Fruit fly (Drosophila melanogaster): ENCODE results near the gene CG5122.

Gene CG5122

DNA sequence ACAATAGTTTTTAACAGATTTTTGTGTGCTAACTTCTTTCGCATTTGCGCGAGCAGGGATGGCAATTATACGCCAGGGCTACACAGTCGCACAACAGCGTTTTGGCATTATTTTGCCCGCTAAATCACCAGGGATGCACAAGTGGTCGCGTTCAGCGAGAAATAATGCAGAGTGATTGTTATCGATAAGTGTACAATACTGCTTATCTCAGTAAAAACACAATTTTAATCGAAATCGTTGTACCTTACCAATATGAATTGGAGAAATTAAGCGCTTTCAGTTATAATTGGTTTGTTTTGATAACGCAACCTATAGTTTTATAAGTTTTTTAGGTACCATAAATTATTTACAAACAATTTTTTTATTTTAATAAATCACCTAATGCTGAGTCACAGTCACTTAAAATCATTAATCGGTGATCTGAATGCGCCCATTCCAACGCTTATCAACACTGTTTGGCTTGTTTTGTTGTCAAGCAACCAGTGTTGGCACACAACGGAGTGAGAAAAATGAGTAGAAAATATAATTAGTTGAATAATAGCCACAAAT, 46.4 kb downstream of the CG5122 start, which contains the start of the genes Sfmbt and CG5439 (continued):
- TF ChIP-seq CG11093 (GFP tag; IDR thresholded peaks at IDR 0.05) (peak; percentile 43; the same call in 1 of the 3 replicates), CG11456 (GFP tag; IDR thresholded peaks at IDR 0.05) (peak; percentile 81), Taf1 (GFP tag; IDR thresholded peaks at IDR 0.05) (no peak; the same call in 1 of the 2 replicates), Sox102F (GFP tag; optimal IDR thresholded peaks at IDR 0.05) (no peak), CG31224 (GFP tag; IDR thresholded peaks at IDR 0.05) (peak; percentile 40; the same call in 1 of the 2 replicates), CG32532 (GFP tag; IDR thresholded peaks at IDR 0.05) (peak; percentile 77), Oaz (GFP tag; IDR thresholded peaks at IDR 0.05) (peak; percentile 9; the same call in 1 of the 2 replicates), CG16815 (GFP tag; optimal IDR thresholded peaks at IDR 0.05) (peak; percentile 69), CG13894 (tag; optimal IDR thresholded peaks at IDR 0.05) (no peak), sob (GFP tag; IDR thresholded peaks at IDR 0.05) (peak; percentile 81), Mad (GFP tag; optimal IDR thresholded peaks at IDR 0.05) (peak; percentile 44), BEAF-32 (GFP tag; optimal IDR thresholded peaks at IDR 0.05) (peak; percentile 72), CG9932 (GFP tag; IDR thresholded peaks at IDR 0.05) (peak; percentile 90), pb (GFP tag; optimal IDR thresholded peaks at IDR 0.05) (peak; percentile 60), CG6689 (GFP tag; IDR thresholded peaks at IDR 0.05) (peak; percentile 66), Poxn (GFP tag; IDR thresholded peaks at IDR 0.05) (no peak; the same call in 1 of the 2 replicates), CG10321 (GFP tag; IDR thresholded peaks at IDR 0.05) (no peak), CG17361 (GFP tag; IDR thresholded peaks at IDR 0.05) (no peak; the same call in 1 of the 3 replicates), psq (GFP tag; optimal IDR thresholded peaks at IDR 0.05) (peak; percentile 76), lilli (GFP tag; optimal IDR thresholded peaks at IDR 0.05) (peak; percentile 91), CG12744 (GFP tag; optimal IDR thresholded peaks at IDR 0.05) (peak; percentile 50), CG17186 (GFP tag; optimal IDR thresholded peaks at IDR 0.05) (peak; percentile 90), CG15011 (GFP tag; optimal IDR thresholded peaks at IDR 0.05) (no peak), Sin3A (optimal IDR thresholded peaks at IDR 0.05) (peak; percentile 96), CG5180 (GFP tag; optimal IDR thresholded peaks at IDR 0.05) (no peak), CG8359 (GFP tag; optimal IDR thresholded peaks at IDR 0.05; ENCODE audit: borderline replicate concordance) (no peak), CG2875 (GFP tag; optimal IDR thresholded peaks at IDR 0.05) (no peak), her (GFP tag; optimal IDR thresholded peaks at IDR 0.05) (peak; percentile 70), Optix (GFP tag; IDR thresholded peaks at IDR 0.05) (0 out of 3 replicates have a peak, but pooled peaks have one; percentile 26), CG18764 (GFP tag; optimal IDR thresholded peaks at IDR 0.05) (peak; percentile 46), Bdp1 (GFP tag; optimal IDR thresholded peaks at IDR 0.05) (peak; percentile 67), CG3847 (GFP tag; IDR thresholded peaks at IDR 0.05) (peak; percentile 81), ash1 (GFP tag; optimal IDR thresholded peaks at IDR 0.05) (no peak), usp (GFP tag; optimal IDR thresholded peaks at IDR 0.05) (no peak), Spps (tag; optimal IDR thresholded peaks at IDR 0.05) (peak; percentile 22), rib (GFP tag; IDR thresholded peaks at IDR 0.05) (peak; percentile 85), TFAM (GFP tag; optimal IDR thresholded peaks at IDR 0.05) (no peak), CG10209 (GFP tag; optimal IDR thresholded peaks at IDR 0.05) (no peak), YL-1 (GFP tag; optimal IDR thresholded peaks at IDR 0.05) (peak; percentile 94), CG6791 (GFP tag; IDR thresholded peaks at IDR 0.05; ENCODE audit: partially characterized antibody) (0 out of 3 replicates have a peak, but pooled peaks have one; percentile 35), jumu (GFP tag; optimal IDR thresholded peaks at IDR 0.05) (peak; percentile 85), B-H1 (GFP tag; IDR thresholded peaks at IDR 0.05) (peak; percentile 32; the same call in 2 of the 3 replicates), ham (GFP tag; IDR thresholded peaks at IDR 0.05) (no peak), CG10274 (GFP tag; optimal IDR thresholded peaks at IDR 0.05) (peak; percentile 36), Bgb (GFP tag; IDR thresholded peaks at IDR 0.05; ENCODE audit: partially characterized antibody) (peak; percentile 44), crp (GFP tag; optimal IDR thresholded peaks at IDR 0.05) (peak in 1 of 2 experiments; percentile 69), CG12155 (GFP tag; optimal IDR thresholded peaks at IDR 0.05) (peak; percentile 81), Camta (GFP tag; optimal IDR thresholded peaks at IDR 0.05) (peak; percentile 79), CG3407 (GFP tag; optimal IDR thresholded peaks at IDR 0.05) (no peak), CG17568 (GFP tag; optimal IDR thresholded peaks at IDR 0.05) (no peak)
